Fruit fly (Drosophila melanogaster): ENCODE data around the gene CD98hc.

DNA sequence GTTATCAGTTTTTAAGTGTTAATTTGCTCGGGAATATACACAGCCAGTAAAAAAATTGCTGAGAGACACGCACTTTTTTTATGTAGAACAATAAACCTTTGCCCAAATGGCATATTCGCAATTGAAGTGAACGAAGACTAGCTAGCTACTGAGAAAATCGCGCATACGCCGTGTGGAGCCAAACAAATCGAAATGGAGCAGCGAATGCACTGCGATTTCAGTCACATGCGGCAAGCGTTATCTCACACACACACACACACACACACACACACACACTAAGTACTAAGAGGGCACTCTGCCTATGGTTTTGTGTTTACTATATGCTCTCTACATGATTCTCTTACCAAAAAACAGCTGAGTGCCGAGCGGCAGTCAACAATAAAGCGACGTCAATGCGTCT, 15.3 kb upstream of the CD98hc start:
- TF ChIP-seq Hr4 (GFP tag; optimal IDR thresholded peaks at IDR 0.05) (no peak), CG11762 (GFP tag; optimal IDR thresholded peaks at IDR 0.05; ENCODE audit: insufficient read depth) (no peak)
